Fruit fly (Drosophila melanogaster) whole organism, embryonic: ENCODE results near the gene euc.

Source experiments
- ATbp ChIP-seq: fragments of 200-800 bp; sonication (Bioruptor generic); optimal IDR thresholded peaks from 2 replicates; lab custom pipeline; 2017; ENCODE audit warnings: missing biosample characterization, mild to moderate bottlenecking, missing genetic modification characterization, missing genetic modification reagents
- Bteb2 ChIP-seq: fragments of 200-800 bp; sonication (Bioruptor generic); optimal IDR thresholded peaks from 2 replicates; lab custom pipeline; 2016; ENCODE audit warnings: missing biosample characterization, missing genetic modification characterization
- CG1024 ChIP-seq: fragments of 200-800 bp; sonication (Bioruptor generic); IDR thresholded peaks from 2 replicates; pipeline ENCODE4 v1.3.6; 2022; ENCODE audit warnings: missing biosample characterization, missing genetic modification characterization
- CG10274 ChIP-seq: fragments of 200-800 bp; sonication (Bioruptor generic); optimal IDR thresholded peaks from 3 replicates; lab custom pipeline; 2017; ENCODE audit warnings: missing biosample characterization, mild to moderate bottlenecking, missing genetic modification characterization
- CG10543 ChIP-seq: fragments of 200-800 bp; sonication (Bioruptor generic); optimal IDR thresholded peaks from 3 replicates; lab custom pipeline; 2017; ENCODE audit warnings: missing biosample characterization, mild to moderate bottlenecking, missing genetic modification characterization, moderate library complexity
- CG11398 ChIP-seq: fragments of 200-800 bp; sonication (Bioruptor generic); optimal IDR thresholded peaks from 2 replicates; lab custom pipeline; 2016; ENCODE audit warnings: missing biosample characterization, missing genetic modification characterization
- CG11456 ChIP-seq: fragments of 200-800 bp; sonication (Bioruptor generic); IDR thresholded peaks from 3 replicates; pipeline ENCODE4 v1.3.6; 2022; ENCODE audit warnings: missing biosample characterization, missing genetic modification characterization
- CG12744 ChIP-seq: fragments of 200-800 bp; sonication (Bioruptor generic); optimal IDR thresholded peaks from 2 replicates; lab custom pipeline; 2016; ENCODE audit warnings: missing biosample characterization, missing genetic modification characterization
- CG15073 ChIP-seq: fragments of 200-800 bp; sonication (Bioruptor generic); optimal IDR thresholded peaks from 2 replicates; lab custom pipeline; 2016; ENCODE audit warnings: missing biosample characterization, missing genetic modification characterization
- CG15479 ChIP-seq: fragments of 200-800 bp; sonication (Bioruptor generic); optimal IDR thresholded peaks from 3 replicates; lab custom pipeline; 2019; ENCODE audit warnings: missing biosample characterization, mild to moderate bottlenecking, missing genetic modification characterization, moderate library complexity
- CG16863 ChIP-seq: fragments of 200-800 bp; sonication (Bioruptor generic); optimal IDR thresholded peaks from 3 replicates; lab custom pipeline; 2016; ENCODE audit warnings: missing biosample characterization, missing genetic modification characterization
- CG17385 ChIP-seq: fragments of 200-800 bp; sonication (Bioruptor generic); optimal IDR thresholded peaks from 3 replicates; lab custom pipeline; 2018; ENCODE audit warnings: missing biosample characterization, mild to moderate bottlenecking, missing genetic modification characterization
- CG17568 ChIP-seq: fragments of 200-800 bp; sonication (Bioruptor generic); optimal IDR thresholded peaks from 2 replicates; lab custom pipeline; 2018; ENCODE audit warnings: missing biosample characterization, mild to moderate bottlenecking, missing genetic modification characterization, moderate library complexity
- CG18476 ChIP-seq: fragments of 200-800 bp; sonication (Bioruptor generic); optimal IDR thresholded peaks from 2 replicates; lab custom pipeline; 2016; ENCODE audit warnings: missing biosample characterization, mild to moderate bottlenecking, missing genetic modification characterization
- CG31388 ChIP-seq: fragments of 200-800 bp; sonication (Bioruptor generic); optimal IDR thresholded peaks from 2 replicates; lab custom pipeline; 2016; ENCODE audit warnings: missing biosample characterization, missing genetic modification characterization
- CG31441 ChIP-seq: fragments of 200-800 bp; sonication (Bioruptor generic); IDR thresholded peaks from 2 replicates; pipeline ENCODE4 v1.3.6; 2022; ENCODE audit warnings: missing biosample characterization, missing genetic modification characterization
- CG33213 ChIP-seq: fragments of 200-800 bp; sonication (Bioruptor generic); optimal IDR thresholded peaks from 3 replicates; lab custom pipeline; 2016; ENCODE audit warnings: missing biosample characterization, missing genetic modification characterization
- CG4404 ChIP-seq: fragments of 200-800 bp; sonication (Bioruptor generic); IDR thresholded peaks from 2 replicates; pipeline ENCODE4 v1.3.6; 2022; ENCODE audit warnings: missing biosample characterization, missing genetic modification characterization
- CG5245 ChIP-seq: fragments of 200-800 bp; sonication (Bioruptor generic); optimal IDR thresholded peaks from 3 replicates; lab custom pipeline; 2016; ENCODE audit warnings: missing biosample characterization, missing genetic modification characterization
- CG5953 ChIP-seq: fragments of 200-800 bp; sonication (Bioruptor generic); IDR thresholded peaks from 2 replicates; pipeline ENCODE4 v1.3.6; 2022; ENCODE audit warnings: missing biosample characterization, missing genetic modification characterization
- CG6683 ChIP-seq: fragments of 200-800 bp; sonication (Bioruptor generic); optimal IDR thresholded peaks from 2 replicates; lab custom pipeline; 2017; ENCODE audit warnings: missing biosample characterization, mild to moderate bottlenecking, missing genetic modification characterization, missing genetic modification reagents
- CG7556 ChIP-seq: fragments of 200-800 bp; sonication (Bioruptor generic); optimal IDR thresholded peaks from 2 replicates; lab custom pipeline; 2017; ENCODE audit warnings: missing biosample characterization, mild to moderate bottlenecking, missing genetic modification characterization
- CHES-1-like ChIP-seq: fragments of 200-800 bp; sonication (Bioruptor generic); optimal IDR thresholded peaks from 2 replicates; lab custom pipeline; 2016; ENCODE audit warnings: missing biosample characterization, missing genetic modification characterization
- Doc3 ChIP-seq: fragments of 200-800 bp; sonication (Bioruptor generic); IDR thresholded peaks from 3 replicates; pipeline ENCODE4 v1.3.6; 2022; ENCODE audit warnings: missing biosample characterization, missing genetic modification characterization; ENCODE audit not compliant: partially characterized antibody
- Dref ChIP-seq: fragments of 200-800 bp; sonication (Bioruptor generic); IDR thresholded peaks from 2 replicates; pipeline ENCODE4 v1.3.6; 2022; ENCODE audit warnings: missing biosample characterization, missing genetic modification characterization
- Hey ChIP-seq: fragments of 200-800 bp; sonication (Bioruptor generic); optimal IDR thresholded peaks from 3 replicates; lab custom pipeline; 2018; ENCODE audit warnings: missing biosample characterization, mild to moderate bottlenecking, missing genetic modification characterization
- Jarid2 ChIP-seq: fragments of 200-800 bp; sonication (Bioruptor generic); optimal IDR thresholded peaks from 3 replicates; lab custom pipeline; 2017; ENCODE audit warnings: mild to moderate bottlenecking, missing biosample characterization, missing genetic modification reagents, missing genetic modification characterization
- Max ChIP-seq: fragments of 200-800 bp; sonication (Bioruptor generic); optimal IDR thresholded peaks from 2 replicates; lab custom pipeline; 2016; ENCODE audit warnings: missing biosample characterization, mild to moderate bottlenecking, missing genetic modification characterization
- Ravus ChIP-seq: fragments of 200-800 bp; sonication (Bioruptor generic); IDR thresholded peaks from 2 replicates; pipeline ENCODE4 v1.3.6; 2022; ENCODE audit warnings: missing biosample characterization, missing genetic modification characterization
- Tbp ChIP-seq: fragments of >200 bp; optimal IDR thresholded peaks from 2 replicates; lab custom pipeline; 2018; ENCODE audit warnings: missing biosample characterization, missing genetic modification characterization
- ci ChIP-seq: fragments of 200-800 bp; sonication (Bioruptor generic); IDR thresholded peaks from 3 replicates; pipeline ENCODE4 v1.3.6; 2022; ENCODE audit warnings: missing biosample characterization, missing genetic modification characterization
- crol ChIP-seq: fragments of 200-800 bp; sonication (Bioruptor generic); IDR thresholded peaks from 2 replicates; pipeline ENCODE4 v1.3.6; 2022; ENCODE audit warnings: missing biosample characterization, missing genetic modification characterization
- da ChIP-seq: fragments of 200-800 bp; sonication (Bioruptor generic); optimal IDR thresholded peaks from 2 replicates; lab custom pipeline; 2016; ENCODE audit warnings: missing biosample characterization, missing genetic modification characterization
- dmrt99B ChIP-seq: fragments of 200-800 bp; sonication (Bioruptor generic); optimal IDR thresholded peaks from 2 replicates; lab custom pipeline; 2018; ENCODE audit warnings: missing biosample characterization, mild to moderate bottlenecking, missing genetic modification characterization, moderate library complexity
- ems ChIP-seq: fragments of 200-800 bp; sonication (Bioruptor generic); optimal IDR thresholded peaks from 3 replicates; lab custom pipeline; 2016; ENCODE audit warnings: missing biosample characterization, missing genetic modification characterization
- ewg ChIP-seq: fragments of 200-800 bp; sonication (Bioruptor generic); optimal IDR thresholded peaks from 3 replicates; lab custom pipeline; 2017; ENCODE audit warnings: mild to moderate bottlenecking, missing biosample characterization, missing genetic modification reagents, missing genetic modification characterization
- grau ChIP-seq: fragments of 200-800 bp; optimal IDR thresholded peaks from 3 replicates; lab custom pipeline; 2019; ENCODE audit warnings: missing biosample characterization, mild to moderate bottlenecking, missing genetic modification characterization, moderate library complexity
- ham ChIP-seq: fragments of 200-800 bp; sonication (Bioruptor generic); IDR thresholded peaks from 2 replicates; pipeline ENCODE4 v1.3.6; 2022; ENCODE audit warnings: missing biosample characterization, missing genetic modification characterization
- jing ChIP-seq: fragments of 200-800 bp; sonication (Bioruptor generic); optimal IDR thresholded peaks from 2 replicates; lab custom pipeline; 2018; ENCODE audit warnings: missing biosample characterization, mild to moderate bottlenecking, missing genetic modification characterization
- nmo ChIP-seq: fragments of 200-800 bp; sonication (Bioruptor generic); optimal IDR thresholded peaks from 2 replicates; lab custom pipeline; 2018; ENCODE audit warnings: missing biosample characterization, mild to moderate bottlenecking, missing genetic modification characterization, moderate library complexity
- rib ChIP-seq: fragments of 200-800 bp; sonication (Bioruptor generic); IDR thresholded peaks from 2 replicates; pipeline ENCODE4 v1.3.6; 2022; ENCODE audit warnings: missing biosample characterization, missing genetic modification characterization
- salm ChIP-seq: fragments of 200-800 bp; sonication (Bioruptor generic); optimal IDR thresholded peaks from 2 replicates; lab custom pipeline; 2018; ENCODE audit warnings: missing biosample characterization, mild to moderate bottlenecking, missing genetic modification characterization
- sna ChIP-seq: fragments of 200-800 bp; sonication (Bioruptor generic); IDR thresholded peaks from 2 replicates; pipeline ENCODE4 v1.3.6; 2022; ENCODE audit warnings: missing biosample characterization, missing genetic modification characterization; ENCODE audit not compliant: partially characterized antibody
- sr ChIP-seq: fragments of 200-800 bp; sonication (Bioruptor generic); IDR thresholded peaks from 3 replicates; pipeline ENCODE4 v1.3.6; 2022; ENCODE audit warnings: missing biosample characterization, missing genetic modification characterization
- stwl ChIP-seq: fragments of 200-800 bp; sonication (Bioruptor generic); optimal IDR thresholded peaks from 3 replicates; lab custom pipeline; 2018; ENCODE audit warnings: missing biosample characterization, mild to moderate bottlenecking, missing genetic modification characterization, moderate library complexity
- trh ChIP-seq: fragments of 200-800 bp; sonication (Bioruptor generic); optimal IDR thresholded peaks from 2 replicates; lab custom pipeline; 2016; ENCODE audit warnings: missing biosample characterization, missing genetic modification characterization
- unpg ChIP-seq: fragments of 200-800 bp; sonication (Bioruptor generic); optimal IDR thresholded peaks from 3 replicates; lab custom pipeline; 2018; ENCODE audit warnings: missing biosample characterization, mild to moderate bottlenecking, missing genetic modification characterization, moderate library complexity
- vfl ChIP-seq: fragments of 200-800 bp; sonication (Bioruptor generic); optimal IDR thresholded peaks from 2 replicates; lab custom pipeline; 2016; ENCODE audit warnings: missing biosample characterization, missing genetic modification characterization
- wek ChIP-seq: fragments of 200-800 bp; sonication (Bioruptor generic); optimal IDR thresholded peaks from 3 replicates; lab custom pipeline; 2018; ENCODE audit warnings: missing biosample characterization, mild to moderate bottlenecking, missing genetic modification characterization, moderate library complexity
- wor ChIP-seq: fragments of 200-800 bp; sonication (Bioruptor generic); IDR thresholded peaks from 2 replicates; pipeline ENCODE4 v1.3.6; 2022; ENCODE audit warnings: missing biosample characterization, missing genetic modification characterization

Gene euc

DNA sequence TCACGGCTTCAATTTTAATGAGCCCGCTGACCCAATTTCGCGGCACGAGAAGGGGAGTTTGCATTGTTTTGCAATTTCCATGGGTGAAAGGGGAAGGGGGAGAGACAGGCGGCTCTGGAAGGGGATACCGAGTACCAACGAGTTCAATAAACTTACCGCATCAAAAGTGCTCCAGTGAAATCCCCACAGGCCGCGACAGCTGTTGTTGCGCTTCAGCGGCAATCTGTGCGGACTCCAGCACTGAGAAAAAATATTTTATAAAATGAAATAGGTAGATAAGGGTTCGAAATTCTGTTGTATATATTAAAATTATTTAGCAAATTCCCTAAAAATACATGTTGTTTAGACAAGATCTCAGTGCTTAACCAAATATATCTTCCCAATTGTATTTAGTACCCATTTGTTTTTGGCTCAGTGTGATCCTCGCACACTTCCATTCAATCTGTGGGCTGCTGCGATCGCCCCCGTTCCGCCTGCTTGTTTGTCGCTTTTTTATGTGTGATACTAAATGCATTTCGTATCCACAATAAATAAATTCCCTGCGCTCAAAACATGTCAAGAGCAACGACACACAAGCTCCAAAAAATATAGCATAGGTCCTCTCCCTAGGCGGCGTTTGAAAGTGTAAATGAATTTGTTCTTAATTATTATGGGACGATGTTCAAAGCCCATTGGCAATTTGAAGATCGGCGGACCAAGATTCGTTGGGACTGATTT is 17.1 kb upstream of the euc start (continued):
- TF ChIP-seq Ravus (peak; percentile 49), vfl (no peak), CG5245 (GFP tag; lab: Kevin White, UChicago) (peak; percentile 75), trh (GFP tag; lab: Kevin White, UChicago) (peak; percentile 46), Jarid2 (GFP tag; lab: Kevin White, UChicago) (peak; percentile 23), Tbp (no peak), CHES-1-like (GFP tag; lab: Kevin White, UChicago) (no peak), CG4404 (GFP tag; lab: Robert Waterston, UW) (peak; percentile 56; the same call in 1 of the 2 replicates), sna (GFP tag; lab: Robert Waterston, UW) (no peak), stwl (tag; lab: Kevin White, UChicago) (peak; percentile 22), da (peak; percentile 45), wek (GFP tag; lab: Kevin White, UChicago) (no peak), dmrt99B (tag; lab: Kevin White, UChicago) (peak; percentile 91), CG6683 (GFP tag; lab: Kevin White, UChicago) (peak; percentile 17), Bteb2 (GFP tag; lab: Kevin White, UChicago) (peak; percentile 23), ci (GFP tag; lab: Robert Waterston, UW) (peak; percentile 90), CG17385 (GFP tag; lab: Kevin White, UChicago) (peak; percentile 75), ATbp (peak; percentile 84), CG7556 (GFP tag; lab: Kevin White, UChicago) (peak; percentile 69), ems (GFP tag; lab: Kevin White, UChicago) (peak; percentile 50), CG31441 (peak; percentile 90), ewg (GFP tag; lab: Kevin White, UChicago) (peak; percentile 77), CG11456 (peak; percentile 71; the same call in 1 of the 3 replicates), sr (GFP tag; lab: Robert Waterston, UW) (peak; percentile 73; the same call in 2 of the 3 replicates), nmo (GFP tag; lab: Kevin White, UChicago) (peak; percentile 88), Hey (tag; lab: Kevin White, UChicago) (no peak), CG1024 (GFP tag; lab: Robert Waterston, UW) (peak; percentile 83), grau (tag; lab: Kevin White, UChicago) (peak; percentile 75), CG5953 (peak; percentile 81), CG15073 (no peak), CG11398 (GFP tag; lab: Kevin White, UChicago) (peak; percentile 39), crol (no peak), CG33213 (GFP tag; lab: Kevin White, UChicago) (no peak), rib (no peak), CG12744 (no peak), CG18476 (peak; percentile 72), salm (tag; lab: Kevin White, UChicago) (peak; percentile 48), unpg (GFP tag; lab: Kevin White, UChicago) (peak; percentile 85), Max (GFP tag; lab: Kevin White, UChicago) (peak; percentile 73), jing (GFP tag; lab: Kevin White, UChicago) (peak; percentile 61), Dref (GFP tag; lab: Robert Waterston, UW) (no peak), CG17568 (peak; percentile 27), CG10543 (GFP tag; lab: Kevin White, UChicago) (no peak), Doc3 (no peak), CG10274 (GFP tag; lab: Kevin White, UChicago) (peak; percentile 29), ham (GFP tag; lab: Robert Waterston, UW) (no peak), CG31388 (peak; percentile 56), wor (peak; percentile 79), CG16863 (GFP tag; lab: Kevin White, UChicago) (peak; percentile 68), CG15479 (GFP tag; lab: Kevin White, UChicago) (no peak)
